Worm (Caenorhabditis elegans) whole organism, early embryonic: ENCODE data around the gene F14H12.6.

Experiments used
- B0310.2 ChIP-seq: sonication (generic microtip); optimal IDR thresholded peaks from 2 replicates; lab custom pipeline; 2016; ENCODE audit warnings: mild to moderate bottlenecking, missing genetic modification characterization, missing compliant biosample characterization
- F13C5.2 ChIP-seq: sonication (generic microtip); optimal IDR thresholded peaks from 2 replicates; lab custom pipeline; 2017; ENCODE audit warnings: mild to moderate bottlenecking, missing genetic modification characterization, inconsistent platforms, missing compliant biosample characterization
- aly-1 ChIP-seq: sonication (generic microtip); optimal IDR thresholded peaks from 2 replicates; lab custom pipeline; 2016; ENCODE audit warnings: missing genetic modification characterization, missing compliant biosample characterization
- ama-1 ChIP-seq: fragments of 150-350 bp; optimal IDR thresholded peaks from 2 replicates; lab custom pipeline; 2014
- ceh-13 ChIP-seq: fragments of 200-800 bp; sonication (Bioruptor generic); optimal IDR thresholded peaks from 2 replicates; lab custom pipeline; 2018; ENCODE audit warnings: mild to moderate bottlenecking, missing genetic modification characterization, missing compliant biosample characterization
- ceh-36 ChIP-seq: sonication (generic microtip); optimal IDR thresholded peaks from 2 replicates; lab custom pipeline; 2016; ENCODE audit warnings: missing genetic modification characterization, inconsistent platforms, missing compliant biosample characterization
- ets-7 ChIP-seq: sonication (generic microtip); optimal IDR thresholded peaks from 2 replicates; lab custom pipeline; 2016; ENCODE audit warnings: missing genotype, missing genetic modification characterization, missing compliant biosample characterization
- flt-1 ChIP-seq: fragments of 200-800 bp; sonication (Bioruptor generic); IDR thresholded peaks from 2 replicates; pipeline ENCODE4 v1.3.6; 2022; ENCODE audit warnings: missing genetic modification characterization, missing compliant biosample characterization
- hmbx-1 ChIP-seq: sonication (generic microtip); optimal IDR thresholded peaks from 2 replicates; lab custom pipeline; 2016; ENCODE audit warnings: mild to moderate bottlenecking, missing genetic modification characterization, missing compliant biosample characterization
- hmg-4 ChIP-seq: fragments of 200-800 bp; sonication (Bioruptor generic); optimal IDR thresholded peaks from 2 replicates; lab custom pipeline; 2018; ENCODE audit warnings: mild to moderate bottlenecking, missing genetic modification characterization, missing compliant biosample characterization
- hnd-1 ChIP-seq: sonication (generic microtip); optimal IDR thresholded peaks from 2 replicates; lab custom pipeline; 2016; ENCODE audit warnings: missing genetic modification characterization, missing compliant biosample characterization
- pes-1 ChIP-seq: fragments of 200-800 bp; sonication (Bioruptor generic); IDR thresholded peaks from 2 replicates; pipeline ENCODE4 v1.3.6; 2022; ENCODE audit warnings: missing genetic modification reagents, missing genetic modification characterization, missing compliant biosample characterization
- scrt-1 ChIP-seq: fragments of 200-800 bp; sonication (Bioruptor generic); IDR thresholded peaks from 2 replicates; pipeline ENCODE4 v1.3.6; 2022; ENCODE audit warnings: missing genetic modification characterization, missing compliant biosample characterization
- sea-1 ChIP-seq: fragments of 200-800 bp; sonication (Bioruptor generic); conservative IDR thresholded peaks from 2 replicates; pipeline ENCODE4 v1.3.6; 2022; ENCODE audit warnings: missing genetic modification characterization, missing compliant biosample characterization
- tbx-11 ChIP-seq: fragments of 200-800 bp; sonication (Bioruptor generic); IDR thresholded peaks from 2 replicates; pipeline ENCODE4 v1.3.6; 2022; ENCODE audit warnings: missing genetic modification characterization, missing compliant biosample characterization
- tbx-37 ChIP-seq: fragments of 200-800 bp; sonication (Bioruptor generic); conservative IDR thresholded peaks from 2 replicates; pipeline ENCODE4 v1.3.6; 2022; ENCODE audit warnings: missing genetic modification reagents, missing genetic modification characterization, missing compliant biosample characterization
- tra-4 ChIP-seq: sonication (generic microtip); optimal IDR thresholded peaks from 2 replicates; lab custom pipeline; 2017; ENCODE audit warnings: missing genetic modification characterization, missing compliant biosample characterization

The F14H12.6 gene

DNA sequence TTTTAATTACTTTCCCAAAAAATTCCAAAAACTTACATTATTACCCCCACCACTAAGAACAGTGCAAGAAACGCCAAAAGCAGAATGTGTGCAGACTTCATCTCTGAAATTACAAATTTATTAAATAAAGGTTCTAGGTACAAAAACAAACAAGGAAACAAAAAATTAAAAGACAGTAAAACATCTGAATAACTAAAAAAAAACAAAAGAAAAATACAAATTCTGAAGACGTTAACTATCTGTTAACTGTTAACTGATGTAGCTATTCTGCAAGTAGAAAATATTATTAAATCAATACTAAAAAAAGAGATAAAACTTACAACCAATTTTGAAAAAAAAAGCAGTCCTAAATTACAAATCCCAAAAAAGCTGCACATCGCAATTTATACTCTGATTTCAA, 14.0 kb upstream of the F14H12.6 start, which contains the start of gene R160.13:
Gene R160.13 (minus strand): TSS at position 101 of the 400 bp plus-strand sequence.
- TF ChIP-seq tra-4 (tag; lab: Kevin White, UChicago) (no peak), B0310.2 (tag; lab: Kevin White, UChicago) (no peak)

DNA sequence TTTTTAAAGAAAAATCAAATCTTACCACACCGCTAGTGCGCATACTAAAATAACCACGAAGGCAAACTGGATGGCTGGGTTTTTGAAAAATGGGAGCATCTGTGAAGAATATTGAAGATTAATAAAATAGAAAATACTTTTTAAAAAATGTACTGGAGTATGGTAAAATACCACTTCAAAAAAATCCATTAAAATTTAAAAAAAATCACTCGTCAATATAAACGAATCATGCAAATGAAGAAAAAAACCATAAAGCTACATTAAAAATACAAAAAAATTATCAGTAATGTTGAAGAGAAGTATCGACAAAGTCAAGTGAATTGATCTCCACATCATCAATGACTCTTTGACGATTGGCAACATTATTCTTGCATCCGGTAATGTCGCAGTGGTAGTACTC, 13.4 kb upstream of the F14H12.6 start, which contains the start of gene R160.5:
Gene R160.5 (minus strand): TSS at position 101 of the 400 bp plus-strand sequence.
- TF ChIP-seq hmg-4, result no peak
- no peak for TF ChIP-seq F13C5.2 (tag; lab: Kevin White, UChicago)
- no peak for TF ChIP-seq tbx-11
- no peak for TF ChIP-seq aly-1 (tag; lab: Kevin White, UChicago)
- TF ChIP-seq tra-4 (tag; lab: Kevin White, UChicago), result no peak
- no peak for TF ChIP-seq B0310.2 (tag; lab: Kevin White, UChicago)
- TF ChIP-seq scrt-1 (GFP tag; lab: Robert Waterston, UW), result no peak
- TF ChIP-seq tbx-37 (GFP tag; lab: Robert Waterston, UW), result no peak
- no peak for TF ChIP-seq ceh-36
- no peak for TF ChIP-seq sea-1 (GFP tag; lab: Robert Waterston, UW)
- TF ChIP-seq hnd-1 (tag; lab: Kevin White, UChicago), result no peak
- no peak for TF ChIP-seq pes-1
- TF ChIP-seq flt-1, result no peak
- no peak for TF ChIP-seq ets-7 (tag; lab: Kevin White, UChicago)
- no peak for TF ChIP-seq ceh-13 (GFP tag; lab: Kevin White, UChicago)
- no peak for TF ChIP-seq hmbx-1
- no peak for TF ChIP-seq ama-1

DNA sequence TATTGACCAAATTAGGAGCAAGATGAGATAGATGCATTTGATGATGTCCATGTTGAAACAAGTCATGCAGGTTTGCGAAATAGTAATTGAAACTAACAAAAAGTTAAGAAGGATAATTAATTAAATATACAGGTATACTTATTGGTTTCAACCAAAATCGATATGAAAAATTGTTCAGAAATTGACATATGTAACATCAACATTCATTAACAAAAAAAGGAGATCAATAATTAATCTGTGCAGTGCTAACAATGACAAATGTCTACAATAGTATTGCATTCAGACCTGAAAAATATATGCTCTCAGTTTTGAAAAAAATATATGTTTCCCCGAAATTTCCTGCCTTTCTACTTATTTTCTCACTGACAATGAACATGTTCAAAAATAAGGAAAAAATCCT, 11.4 kb upstream of the F14H12.6 start, which contains the start of gene R160.4:
Gene R160.4 (minus strand): TSS at position 101 of the 400 bp plus-strand sequence.
- TF ChIP-seq ceh-13 (GFP tag; lab: Kevin White, UChicago), result no peak
- TF ChIP-seq tra-4 (tag; lab: Kevin White, UChicago), result no peak
- TF ChIP-seq ama-1, result no peak
- TF ChIP-seq flt-1, result no peak
- TF ChIP-seq hmbx-1, result no peak
- no peak for TF ChIP-seq B0310.2 (tag; lab: Kevin White, UChicago)
- TF ChIP-seq tbx-37 (GFP tag; lab: Robert Waterston, UW), result no peak
- no peak for TF ChIP-seq ceh-36
- no peak for TF ChIP-seq F13C5.2 (tag; lab: Kevin White, UChicago)
- TF ChIP-seq sea-1 (GFP tag; lab: Robert Waterston, UW), result no peak
- TF ChIP-seq scrt-1 (GFP tag; lab: Robert Waterston, UW), result no peak
- TF ChIP-seq hnd-1 (tag; lab: Kevin White, UChicago), result no peak
- no peak for TF ChIP-seq aly-1 (tag; lab: Kevin White, UChicago)
- TF ChIP-seq pes-1, result no peak
- TF ChIP-seq hmg-4, result no peak
- no peak for TF ChIP-seq tbx-11
- TF ChIP-seq ets-7 (tag; lab: Kevin White, UChicago), result no peak

DNA sequence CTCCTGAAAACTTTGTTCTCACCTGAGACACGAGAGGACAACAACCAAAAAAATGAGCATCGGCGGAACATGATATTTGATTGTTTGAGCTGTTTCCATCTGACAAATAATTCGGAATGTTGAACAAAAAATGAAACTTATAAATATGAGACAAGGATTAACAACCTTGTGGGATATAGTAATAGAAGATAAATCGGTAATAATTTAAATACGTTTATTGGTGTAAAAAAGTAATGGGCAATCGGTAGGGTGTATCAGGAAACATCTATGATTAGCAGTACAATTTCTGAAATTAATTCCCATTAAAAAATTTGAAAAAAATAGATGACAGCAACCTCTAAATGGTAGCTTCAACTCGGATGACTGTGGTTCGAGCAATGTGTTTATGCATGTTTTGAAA, 10.0 kb upstream of the F14H12.6 start, which contains the start of gene R160.10:
Gene R160.10 (minus strand): TSS at position 101 of the 400 bp plus-strand sequence.
- TF ChIP-seq scrt-1 (GFP tag; lab: Robert Waterston, UW), result no peak
- TF ChIP-seq ama-1, result no peak
- no peak for TF ChIP-seq sea-1 (GFP tag; lab: Robert Waterston, UW)
- TF ChIP-seq flt-1, result no peak
- no peak for TF ChIP-seq hnd-1 (tag; lab: Kevin White, UChicago)
- no peak for TF ChIP-seq ceh-36
- TF ChIP-seq tbx-37 (GFP tag; lab: Robert Waterston, UW), result no peak
- TF ChIP-seq hmbx-1, result no peak

DNA sequence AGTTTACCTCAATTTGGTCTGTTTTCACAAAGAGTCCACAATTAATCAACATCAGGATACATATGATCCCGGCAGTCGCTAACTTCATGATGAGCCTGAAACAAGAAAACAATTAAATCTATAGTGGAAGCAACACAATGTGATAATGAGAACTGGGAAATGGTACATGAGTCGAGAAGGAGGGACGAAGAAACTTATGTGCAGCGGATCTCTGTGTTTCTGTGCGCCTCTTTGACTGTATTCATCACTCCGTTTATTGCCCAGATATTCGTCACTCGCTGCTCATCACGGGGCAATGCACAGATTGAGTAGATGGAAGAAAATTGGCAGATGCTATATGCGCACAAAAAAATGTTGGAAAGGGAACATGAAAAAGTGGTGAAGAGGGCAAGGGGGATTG, 8.9 kb upstream of the F14H12.6 start, which contains the start of gene R160.3:
Gene R160.3 (minus strand): TSS at position 101 of the 400 bp plus-strand sequence.
- TF ChIP-seq ceh-13 (GFP tag; lab: Kevin White, UChicago), result no peak
- TF ChIP-seq hmg-4, result no peak
- TF ChIP-seq ceh-36, result no peak
- no peak for TF ChIP-seq pes-1
- no peak for TF ChIP-seq tbx-37 (GFP tag; lab: Robert Waterston, UW)
- no peak for TF ChIP-seq scrt-1 (GFP tag; lab: Robert Waterston, UW)
- TF ChIP-seq tra-4 (tag; lab: Kevin White, UChicago), result no peak
- TF ChIP-seq ets-7 (tag; lab: Kevin White, UChicago), result no peak

DNA sequence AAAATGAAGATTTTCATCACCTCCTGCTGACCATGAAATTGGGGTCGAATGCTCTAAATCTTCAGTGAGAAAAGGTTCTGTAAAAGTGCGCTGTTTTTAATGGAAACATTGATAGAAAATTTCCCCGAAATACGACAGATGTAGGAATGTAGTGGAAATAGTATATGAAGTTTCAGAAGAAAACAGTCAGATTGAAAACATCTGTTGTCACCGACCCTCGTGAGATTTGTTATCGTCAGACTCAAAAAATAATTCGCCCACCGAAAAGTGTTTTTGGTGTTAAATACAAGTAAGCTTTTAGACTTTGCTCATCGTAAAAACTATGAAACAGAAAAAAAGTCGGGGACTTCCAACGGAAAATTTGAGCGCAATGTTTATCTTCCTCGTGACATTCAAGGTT, 7.5 kb upstream of the F14H12.6 start, which contains the start of gene F14H12.8:
Gene F14H12.8 (minus strand): TSS at position 101 of the 400 bp plus-strand sequence.
- TF ChIP-seq sea-1 (GFP tag; lab: Robert Waterston, UW) (no peak), F13C5.2 (tag; lab: Kevin White, UChicago) (no peak), tra-4 (tag; lab: Kevin White, UChicago) (no peak)

DNA sequence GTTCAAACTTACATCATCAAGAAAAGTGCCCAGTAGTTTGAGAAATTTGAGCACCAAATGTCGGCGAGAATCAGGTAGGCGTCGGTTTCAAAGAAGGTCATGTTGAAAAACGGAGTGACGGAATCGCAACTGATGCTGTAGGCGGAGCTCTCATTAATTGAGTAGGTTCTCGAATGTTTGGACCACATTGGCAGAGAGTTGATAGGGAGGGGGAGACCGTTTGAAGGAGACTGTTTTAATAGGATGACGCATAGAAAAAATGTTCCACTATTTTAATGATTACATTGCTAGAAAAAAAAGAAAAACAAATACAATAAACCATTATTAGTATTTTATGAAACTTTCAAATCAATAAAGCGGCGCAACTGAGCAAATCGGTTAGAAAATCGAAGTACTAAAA, 5.8 kb upstream of the F14H12.6 start, which contains the start of gene F14H12.17:
Gene F14H12.17 (minus strand): TSS at position 101 of the 400 bp plus-strand sequence.
- TF ChIP-seq flt-1 (no peak), ceh-13 (GFP tag; lab: Kevin White, UChicago) (no peak), aly-1 (tag; lab: Kevin White, UChicago) (no peak), pes-1 (no peak), F13C5.2 (tag; lab: Kevin White, UChicago) (no peak), scrt-1 (GFP tag; lab: Robert Waterston, UW) (no peak), tbx-11 (no peak)

DNA sequence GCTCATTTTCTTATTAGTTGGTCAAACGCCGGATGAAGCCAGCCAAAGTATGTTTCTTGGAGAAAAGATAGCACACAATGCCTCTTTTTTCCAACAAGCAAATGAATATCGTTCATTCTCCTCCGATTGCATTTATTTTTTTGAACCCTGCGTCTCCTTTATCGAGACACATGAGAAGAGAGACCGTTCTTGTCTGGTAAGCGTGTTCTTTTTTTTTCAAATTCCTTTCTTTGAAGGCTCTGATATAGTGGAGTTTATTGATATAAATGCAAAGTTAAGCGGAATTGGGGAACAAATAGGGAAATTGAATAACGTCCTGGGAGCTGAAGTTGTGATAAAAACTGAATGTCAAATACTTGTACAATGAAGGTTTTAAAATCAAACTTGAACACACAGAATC, 5.2 kb upstream of the F14H12.6 start, which contains the start of gene F14H12.7:
Gene F14H12.7 (minus strand): TSS at position 101 of the 400 bp plus-strand sequence.
- no peak for TF ChIP-seq tbx-37 (GFP tag; lab: Robert Waterston, UW)
- TF ChIP-seq aly-1 (tag; lab: Kevin White, UChicago), result no peak
- no peak for TF ChIP-seq flt-1
- no peak for TF ChIP-seq hnd-1 (tag; lab: Kevin White, UChicago)
- TF ChIP-seq sea-1 (GFP tag; lab: Robert Waterston, UW), result no peak
- no peak for TF ChIP-seq pes-1
- no peak for TF ChIP-seq F13C5.2 (tag; lab: Kevin White, UChicago)
- no peak for TF ChIP-seq tra-4 (tag; lab: Kevin White, UChicago)
- TF ChIP-seq ama-1, result no peak
- TF ChIP-seq tbx-11, result no peak
- TF ChIP-seq ceh-13 (GFP tag; lab: Kevin White, UChicago), result no peak
- no peak for TF ChIP-seq ets-7 (tag; lab: Kevin White, UChicago)
- no peak for TF ChIP-seq scrt-1 (GFP tag; lab: Robert Waterston, UW)
- no peak for TF ChIP-seq ceh-36
- TF ChIP-seq B0310.2 (tag; lab: Kevin White, UChicago), result no peak
